Worm (Caenorhabditis elegans) whole organism, L2 larva: ENCODE results near the gene ztf-18.
A peak's percentile ranks its signal among the peaks of the same experiment; 100 is the strongest.

Experiments
- C34F6.9 ChIP-seq: fragments of 150-350 bp; optimal IDR thresholded peaks from 2 replicates; lab custom pipeline; 2014; ENCODE audit warnings: missing biosample characterization, missing genetic modification characterization
- F13H6.1 ChIP-seq: sonication (generic microtip); optimal IDR thresholded peaks from 2 replicates; lab custom pipeline; 2016; ENCODE audit warnings: missing genetic modification characterization, missing compliant biosample characterization
- R02D3.7 ChIP-seq: fragments of 150-350 bp; optimal IDR thresholded peaks from 2 replicates; lab custom pipeline; 2014; ENCODE audit warnings: missing biosample characterization, missing genetic modification characterization
- Y55F3AM.14 ChIP-seq: fragments of 200-800 bp; sonication (Bioruptor generic); optimal IDR thresholded peaks from 2 replicates; lab custom pipeline; 2018; ENCODE audit warnings: mild to moderate bottlenecking, missing genetic modification characterization, missing compliant biosample characterization
- ZK546.5 ChIP-seq: sonication (generic microtip); optimal IDR thresholded peaks from 2 replicates; lab custom pipeline; 2017; ENCODE audit warnings: missing biosample characterization, missing genetic modification characterization
- aly-2 ChIP-seq: fragments of 150-350 bp; optimal IDR thresholded peaks from 2 replicates; lab custom pipeline; 2014; ENCODE audit warnings: missing biosample characterization, missing genetic modification characterization
- blmp-1 ChIP-seq: sonication (generic microtip); optimal IDR thresholded peaks from 2 replicates; lab custom pipeline; 2017; ENCODE audit warnings: missing genetic modification characterization, mild to moderate bottlenecking, missing compliant biosample characterization, antibody characterized with exemption, moderate library complexity; ENCODE audit not compliant: insufficient read depth
- ceh-16 ChIP-seq: fragments of 150-350 bp; optimal IDR thresholded peaks from 2 replicates; lab custom pipeline; 2014; ENCODE audit warnings: missing biosample characterization, missing genetic modification characterization
- ceh-82 ChIP-seq: fragments of 150-350 bp; optimal IDR thresholded peaks from 2 replicates; lab custom pipeline; 2014; ENCODE audit warnings: missing biosample characterization, missing genetic modification characterization
- crh-2 ChIP-seq: sonication (generic microtip); optimal IDR thresholded peaks from 2 replicates; lab custom pipeline; 2017; ENCODE audit warnings: missing biosample characterization, missing genetic modification characterization
- elt-1 ChIP-seq: fragments of 150-350 bp; optimal IDR thresholded peaks from 2 replicates; lab custom pipeline; 2014; ENCODE audit warnings: missing biosample characterization, missing genetic modification characterization
- fos-1 ChIP-seq: fragments of 150-350 bp; optimal IDR thresholded peaks from 2 replicates; lab custom pipeline; 2014; ENCODE audit warnings: missing biosample characterization, missing genetic modification characterization
- gmeb-1 ChIP-seq: fragments of 150-350 bp; optimal IDR thresholded peaks from 2 replicates; lab custom pipeline; 2014; ENCODE audit warnings: missing biosample characterization, missing genetic modification characterization
- lin-13 ChIP-seq: fragments of 150-350 bp; optimal IDR thresholded peaks from 2 replicates; lab custom pipeline; 2014; ENCODE audit warnings: missing biosample characterization, missing genetic modification reagents, missing genetic modification characterization
- lsy-2 ChIP-seq, 2 experiments: fragments of 150-350 bp in 1 of 2; sonication (generic microtip) in 1 of 2; optimal IDR thresholded peaks; 2 replicates each; lab custom pipeline; 2014 to 2017; ENCODE audit warnings: missing biosample characterization in 2 of 2, missing genetic modification characterization in 2 of 2
- mbf-1 ChIP-seq: sonication (generic microtip); optimal IDR thresholded peaks from 2 replicates; lab custom pipeline; 2017; ENCODE audit warnings: missing biosample characterization, missing genetic modification characterization
- mdl-1 ChIP-seq, 2 experiments: fragments of 150-350 bp in 1 of 2; sonication (generic microtip) in 1 of 2; optimal IDR thresholded peaks; 2 replicates each; lab custom pipeline; 2017; ENCODE audit warnings: missing biosample characterization in 2 of 2, missing genetic modification characterization in 2 of 2
- nhr-10 ChIP-seq: sonication (generic microtip); optimal IDR thresholded peaks from 2 replicates; lab custom pipeline; 2017; ENCODE audit warnings: missing biosample characterization, missing genetic modification characterization
- nhr-11 ChIP-seq: fragments of 150-350 bp; optimal IDR thresholded peaks from 2 replicates; lab custom pipeline; 2014; ENCODE audit warnings: missing biosample characterization, missing genetic modification characterization
- nhr-12 ChIP-seq: fragments of 150-350 bp; optimal IDR thresholded peaks from 2 replicates; lab custom pipeline; 2014; ENCODE audit warnings: missing biosample characterization, missing genetic modification characterization
- nhr-129 ChIP-seq: fragments of 150-350 bp; optimal IDR thresholded peaks from 2 replicates; lab custom pipeline; 2014; ENCODE audit warnings: missing biosample characterization, missing genetic modification characterization
- nhr-21 ChIP-seq: fragments of 150-350 bp; optimal IDR thresholded peaks from 2 replicates; lab custom pipeline; 2014; ENCODE audit warnings: missing biosample characterization, missing genetic modification characterization
- nhr-25 ChIP-seq: fragments of 150-350 bp; sonication (generic microtip); optimal IDR thresholded peaks from 3 replicates; lab custom pipeline; 2014; ENCODE audit warnings: missing biosample characterization, missing genetic modification characterization
- nhr-77 ChIP-seq: fragments of 150-350 bp; optimal IDR thresholded peaks from 2 replicates; lab custom pipeline; 2014; ENCODE audit warnings: missing biosample characterization, missing genetic modification characterization
- peb-1 ChIP-seq: fragments of 150-350 bp; optimal IDR thresholded peaks from 2 replicates; lab custom pipeline; 2014; ENCODE audit warnings: missing biosample characterization, missing genetic modification characterization
- sem-4 ChIP-seq: fragments of 150-350 bp; optimal IDR thresholded peaks from 2 replicates; lab custom pipeline; 2014; ENCODE audit warnings: missing biosample characterization, missing genetic modification reagents, missing genetic modification characterization
- sma-9 ChIP-seq, 2 experiments: fragments of 150-350 bp in 1 of 2; sonication (generic microtip) in 1 of 2; optimal IDR thresholded peaks; 2 replicates each; lab custom pipeline; 2014 to 2016; ENCODE audit warnings: missing genetic modification characterization in 2 of 2, mild to moderate bottlenecking in 1 of 2, missing biosample characterization in 1 of 2, missing compliant biosample characterization in 1 of 2, missing genetic modification reagents in 1 of 2, moderate library complexity in 1 of 2
- snpc-4 ChIP-seq: fragments of 150-350 bp; optimal IDR thresholded peaks from 2 replicates; lab custom pipeline; 2014; ENCODE audit warnings: missing biosample characterization, missing genetic modification characterization
- unc-55 ChIP-seq: fragments of 150-350 bp; sonication (generic microtip); optimal IDR thresholded peaks from 3 replicates; lab custom pipeline; 2014; ENCODE audit warnings: missing biosample characterization, missing genetic modification reagents, missing genetic modification characterization
- unc-62 ChIP-seq: fragments of 150-350 bp; optimal IDR thresholded peaks from 2 replicates; lab custom pipeline; 2014; ENCODE audit warnings: missing biosample characterization, missing genetic modification reagents, missing genetic modification characterization
- ztf-4 ChIP-seq: fragments of 150-350 bp; optimal IDR thresholded peaks from 2 replicates; lab custom pipeline; 2014; ENCODE audit warnings: missing biosample characterization, missing genetic modification characterization

The ztf-18 gene

DNA sequence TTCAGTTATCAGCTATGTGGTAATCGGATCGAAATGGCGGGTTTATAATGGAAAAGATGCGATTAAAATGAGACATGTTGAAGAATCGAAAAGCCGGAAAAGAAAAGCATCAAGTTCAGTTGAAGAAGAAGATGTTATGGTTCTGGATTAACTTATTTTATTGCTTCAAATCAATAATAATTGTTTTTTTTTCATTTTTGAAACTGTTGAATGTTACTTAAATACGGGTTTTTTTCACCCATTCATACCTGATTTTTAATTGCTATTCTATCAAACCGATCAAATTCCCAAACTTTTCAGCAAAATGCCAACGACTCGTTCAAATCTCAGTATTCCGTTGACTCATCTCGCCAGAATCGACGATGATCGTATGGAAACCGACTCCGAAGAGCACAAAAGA lies 35.6 kb downstream of the ztf-18 start, which contains the start of gene exos-4.2:
Gene exos-4.2 (plus strand): TSS at position 301 of the 400 bp plus-strand sequence.
- TF ChIP-seq sma-9 (GFP tag; optimal IDR thresholded peaks at IDR 0.05; lab: Kevin White, UChicago) (no peak), sma-9 (tag; optimal IDR thresholded peaks at IDR 0.05; lab: Kevin White, UChicago) (no peak), mdl-1 (tag; optimal IDR thresholded peaks at IDR 0.05; lab: Kevin White, UChicago) (no peak), peb-1 (tag; lab: Kevin White, UChicago) (no peak), nhr-77 (tag; lab: Kevin White, UChicago) (no peak)

DNA sequence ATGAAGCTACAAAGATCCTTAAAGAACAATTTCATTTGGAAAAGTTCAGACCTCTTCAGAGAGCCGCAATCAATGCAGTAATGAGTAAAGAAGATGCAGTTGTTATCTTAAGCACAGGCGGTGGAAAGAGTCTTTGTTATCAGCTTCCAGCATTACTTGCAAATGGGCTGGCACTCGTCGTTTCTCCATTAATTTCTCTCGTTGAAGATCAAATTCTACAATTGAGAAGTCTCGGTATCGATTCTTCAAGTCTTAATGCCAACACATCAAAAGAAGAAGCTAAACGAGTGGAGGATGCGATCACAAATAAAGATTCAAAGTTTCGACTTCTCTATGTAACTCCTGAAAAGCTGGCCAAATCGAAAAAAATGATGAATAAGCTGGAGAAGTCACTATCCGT lies 38.6 kb downstream of the ztf-18 start:
- TF ChIP-seq lsy-2 (tag; optimal IDR thresholded peaks at IDR 0.05; lab: Kevin White, UChicago) (no peak), gmeb-1 (tag; lab: Kevin White, UChicago) (no peak), Y55F3AM.14 (no peak), C34F6.9 (tag; lab: Kevin White, UChicago) (no peak), elt-1 (tag; lab: Kevin White, UChicago) (no peak), snpc-4 (tag; lab: Kevin White, UChicago) (no peak), fos-1 (tag; lab: Kevin White, UChicago) (peak; percentile 3), ceh-16 (tag; lab: Kevin White, UChicago) (no peak), nhr-11 (tag; lab: Kevin White, UChicago) (no peak)

DNA sequence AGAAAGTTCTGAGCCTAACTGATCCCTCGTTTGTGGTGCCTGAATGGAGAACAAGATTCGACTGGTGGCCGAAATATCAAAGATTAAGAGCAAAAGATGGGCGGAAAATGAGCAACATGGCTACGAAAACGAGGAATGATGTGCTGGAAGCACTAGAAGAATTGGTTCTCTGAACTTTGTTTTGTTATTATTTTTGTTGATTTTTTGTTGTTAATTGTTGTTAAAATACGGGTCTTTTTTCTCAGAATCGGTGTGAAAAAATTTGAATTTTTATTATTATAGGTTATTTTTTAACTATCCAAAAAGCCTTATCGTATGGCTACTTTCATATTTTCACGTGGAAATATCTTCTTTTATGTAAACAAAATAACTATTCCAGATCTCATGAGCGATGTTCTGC lies 39.3 kb downstream of the ztf-18 start, which contains the start of gene K02F3.12:
Gene K02F3.12 (plus strand): TSS at position 301 of the 400 bp plus-strand sequence.
- no peak for TF ChIP-seq ceh-82 (tag; lab: Kevin White, UChicago)
- TF ChIP-seq ZK546.5 (tag; lab: Kevin White, UChicago): no peak
- TF ChIP-seq nhr-10 (tag; lab: Kevin White, UChicago): no peak

DNA sequence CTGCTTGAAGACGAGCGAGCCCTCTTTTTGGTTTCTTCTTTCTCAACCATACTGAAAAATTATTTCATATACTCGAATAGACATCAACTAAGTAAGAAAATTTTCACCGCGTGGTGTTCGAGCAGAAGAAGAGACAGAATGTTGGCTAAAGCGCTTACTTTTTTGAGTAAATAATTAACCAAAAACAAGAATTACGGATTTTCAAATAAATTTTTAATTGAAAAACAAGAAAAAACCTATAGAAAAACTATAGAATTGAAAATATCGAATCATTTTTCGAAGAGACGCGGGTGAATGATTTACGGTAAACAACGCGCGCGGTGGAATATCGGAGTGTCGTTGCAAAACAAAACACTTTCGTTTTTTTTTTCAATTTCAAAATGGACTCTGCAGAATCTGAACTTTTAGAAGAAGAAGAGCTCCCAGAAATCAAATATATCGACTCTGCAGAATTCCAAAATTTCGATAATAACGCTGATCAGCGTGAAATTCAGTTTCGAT lies 41.6 kb downstream of the ztf-18 start, which contains the start of the genes rnp-5 and tag-51:
Gene rnp-5 (minus strand): TSS at position 51 of the 501 bp plus-strand sequence.
Gene tag-51 (plus strand): TSS at position 363 of the 501 bp plus-strand sequence.
- TF ChIP-seq C34F6.9 (tag; lab: Kevin White, UChicago) (peak; percentile 30), elt-1 (tag; lab: Kevin White, UChicago) (no peak), ztf-4 (no peak), aly-2 (tag; lab: Kevin White, UChicago) (no peak), nhr-12 (no peak), peb-1 (tag; lab: Kevin White, UChicago) (no peak), blmp-1 (tag; lab: Kevin White, UChicago) (peak; percentile 37), snpc-4 (tag; lab: Kevin White, UChicago) (no peak), mbf-1 (tag; lab: Kevin White, UChicago) (no peak), unc-55 (GFP tag; lab: Kevin White, UChicago) (peak; percentile 41), sem-4 (tag; lab: Kevin White, UChicago) (no peak), gmeb-1 (tag; lab: Kevin White, UChicago) (no peak), nhr-25 (tag; lab: Kevin White, UChicago) (no peak), fos-1 (tag; lab: Kevin White, UChicago) (no peak), Y55F3AM.14 (no peak), ceh-16 (tag; lab: Kevin White, UChicago) (no peak), lin-13 (no peak), lsy-2 (tag; optimal IDR thresholded peaks at IDR 0.05; lab: Kevin White, UChicago) (peak in 1 of 2 experiments; percentile 25), R02D3.7 (tag; lab: Kevin White, UChicago) (no peak), unc-62 (GFP tag; lab: Kevin White, UChicago) (no peak), nhr-21 (tag; lab: Kevin White, UChicago) (no peak), nhr-129 (tag; lab: Kevin White, UChicago) (no peak)

DNA sequence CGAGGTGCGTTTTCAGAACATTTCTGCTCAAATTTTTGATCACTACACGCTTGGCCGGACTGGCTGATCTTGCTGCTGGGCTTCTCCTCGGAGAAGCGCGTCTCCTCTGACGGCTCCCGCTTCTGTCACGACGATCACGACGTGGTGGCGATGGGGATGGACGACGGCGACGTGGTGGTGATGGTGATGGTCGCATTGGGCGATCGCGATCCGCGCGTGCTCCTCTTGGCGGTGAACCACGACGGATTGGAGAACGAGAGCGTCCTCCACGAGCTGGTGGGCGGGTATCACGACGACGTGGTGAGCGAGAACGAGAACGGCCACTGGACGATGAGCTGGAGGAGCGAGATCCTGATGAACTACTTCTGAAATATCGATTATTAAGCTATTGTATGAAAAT lies 42.1 kb downstream of the ztf-18 start:
- TF ChIP-seq nhr-12 (no peak), crh-2 (tag; lab: Kevin White, UChicago) (no peak), snpc-4 (tag; lab: Kevin White, UChicago) (no peak), elt-1 (tag; lab: Kevin White, UChicago) (no peak), nhr-77 (tag; lab: Kevin White, UChicago) (no peak), Y55F3AM.14 (no peak), mdl-1 (tag; optimal IDR thresholded peaks at IDR 0.05; lab: Kevin White, UChicago) (no peak), F13H6.1 (tag; lab: Kevin White, UChicago) (no peak)
